Worm (Caenorhabditis elegans) whole organism, L4/young adult: Measurements from ENCODE around the gene sri-31.
A peak's percentile ranks its signal among the peaks of the same experiment; 100 is the strongest.

Experiments used
- W03F9.2 ChIP-seq: fragments of 150-350 bp; optimal IDR thresholded peaks from 2 replicates; lab custom pipeline; 2014; ENCODE audit warnings: missing biosample characterization, missing genetic modification characterization
- dao-5 ChIP-seq: sonication (generic microtip); optimal IDR thresholded peaks from 2 replicates; lab custom pipeline; 2016; ENCODE audit warnings: missing genotype, missing genetic modification characterization, moderate library complexity, missing compliant biosample characterization
- him-1 ChIP-seq: sonication (generic microtip); optimal IDR thresholded peaks from 2 replicates; lab custom pipeline; 2016; ENCODE audit warnings: missing genotype, missing genetic modification reagents, missing genetic modification characterization, missing compliant biosample characterization

Gene sri-31

DNA sequence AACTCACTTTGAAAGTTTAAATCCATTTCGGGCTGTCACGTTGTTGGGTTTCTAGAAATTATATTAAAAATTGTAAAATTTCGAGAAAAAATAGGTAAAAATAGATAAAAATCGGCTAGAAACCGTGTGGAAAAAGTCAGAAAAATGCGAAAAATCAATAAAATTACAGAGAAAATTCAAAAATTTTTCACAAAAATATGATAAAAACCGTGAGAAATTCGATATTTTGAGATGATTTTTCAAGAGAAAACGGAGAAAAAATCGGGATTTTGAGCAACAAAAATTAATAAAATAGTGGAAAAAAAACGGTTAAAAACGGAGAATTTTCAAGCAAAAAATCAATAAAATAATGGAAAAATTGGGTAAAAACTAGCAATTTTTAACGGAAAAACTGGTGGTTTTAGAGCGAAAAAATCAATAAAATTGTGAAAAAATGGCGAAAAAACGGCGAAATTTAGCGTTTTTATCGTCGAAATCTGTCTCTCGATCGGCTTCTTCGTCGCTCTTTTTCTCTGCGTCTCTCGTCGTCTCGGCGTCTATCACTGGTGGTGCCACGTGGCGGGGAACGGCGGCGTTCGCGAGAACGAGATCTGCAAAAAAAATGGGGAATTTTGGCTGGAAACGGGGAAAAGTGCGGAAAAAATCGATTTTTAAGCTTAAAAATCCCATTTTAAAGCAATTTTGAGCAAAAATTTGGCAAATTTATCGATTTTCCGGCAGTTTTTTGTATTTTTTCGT is 20.4 kb downstream of the sri-31 start, which contains the start of gene Y25C1A.7:
Gene Y25C1A.7, minus strand, starts transcription at position 51 of the 738 bp plus-strand sequence.
- TF ChIP-seq him-1 (tag; lab: Kevin White, UChicago) (no peak), W03F9.2 (tag; lab: Kevin White, UChicago) (no peak), dao-5 (no peak)

- TF ChIP-seq him-1 (tag; lab: Kevin White, UChicago) (peak; percentile 70), dao-5 (no peak), W03F9.2 (tag; lab: Kevin White, UChicago) (peak; percentile 79)
Measured at ce11 chrII:3076915-3077314, 26.1 kb downstream of the sri-31 start, which contains the start of gene Y25C1A.8. Gene Y25C1A.8, minus strand, starts transcription at chrII:3076959.

- no peak for TF ChIP-seq him-1 (tag; lab: Kevin White, UChicago)
- TF ChIP-seq dao-5 = no peak
- TF ChIP-seq W03F9.2 (tag; lab: Kevin White, UChicago) = no peak
Measured at ce11 chrII:3078496-3078895, 27.7 kb downstream of the sri-31 start, which contains the start of gene copb-1. Gene copb-1, plus strand, starts transcription at chrII:3078796.

DNA sequence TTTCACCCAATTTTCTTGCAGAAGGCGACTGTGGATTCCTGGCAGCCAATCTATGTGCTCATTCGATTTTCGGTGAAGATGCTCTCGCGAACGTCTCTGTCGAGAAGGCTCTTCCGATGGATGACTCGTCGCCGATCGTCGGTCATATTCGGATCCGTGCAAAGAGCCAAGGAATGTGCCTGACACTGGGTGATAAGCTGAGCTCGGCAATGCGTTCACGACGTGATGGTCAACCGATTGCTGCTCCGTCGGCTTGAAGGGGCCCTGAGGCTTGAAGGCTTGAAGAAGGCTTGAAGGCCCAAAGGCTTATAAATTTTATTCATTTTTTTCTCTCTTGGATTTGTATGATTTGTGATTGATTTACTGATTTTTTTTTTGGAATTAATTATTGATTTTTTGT is 36.3 kb downstream of the sri-31 start:
- TF ChIP-seq W03F9.2 (tag; lab: Kevin White, UChicago) (no peak), him-1 (tag; lab: Kevin White, UChicago) (no peak), dao-5 (no peak)

DNA sequence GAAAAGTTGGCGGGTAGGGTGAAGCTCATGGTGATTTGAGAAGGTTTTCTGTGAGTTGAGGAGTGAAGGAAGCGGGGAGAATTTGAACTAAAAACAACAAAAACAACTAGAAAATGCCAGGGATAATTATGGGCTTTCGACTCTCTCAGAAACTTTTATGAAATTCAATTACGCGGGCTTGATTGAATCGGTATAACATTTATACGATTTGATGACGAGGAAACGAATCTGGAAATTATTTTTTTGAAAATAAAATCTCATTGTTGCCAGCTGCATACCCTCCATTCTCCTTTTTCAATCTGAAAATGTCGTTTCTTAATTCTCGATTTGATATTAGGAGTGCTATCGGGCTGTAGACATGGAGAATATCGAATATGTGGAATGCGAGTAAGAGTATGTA is 40.5 kb downstream of the sri-31 start, which contains the start of gene srg-21:
Gene srg-21, minus strand, starts transcription at position 101 of the 400 bp plus-strand sequence.
- TF ChIP-seq dao-5 (no peak), him-1 (tag; lab: Kevin White, UChicago) (no peak), W03F9.2 (tag; lab: Kevin White, UChicago) (no peak)

DNA sequence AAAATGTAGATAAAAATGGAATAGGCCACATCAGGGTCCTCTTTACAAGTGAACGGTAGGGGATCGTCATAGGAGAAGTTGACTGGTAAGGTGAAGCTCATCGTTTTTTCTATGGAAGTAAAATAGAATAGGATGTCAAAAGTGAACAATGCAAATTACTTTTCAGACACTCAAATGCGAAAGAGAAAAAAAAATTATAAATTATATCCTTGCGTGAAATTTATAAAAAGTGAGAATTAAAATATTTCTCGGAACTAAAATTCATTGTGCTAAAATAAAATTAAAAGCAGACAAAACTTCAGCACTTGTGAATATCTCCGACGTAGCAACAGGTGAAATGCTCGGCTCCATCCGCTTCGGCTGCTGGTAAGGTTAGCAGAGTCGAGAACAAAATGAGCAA is 42.5 kb downstream of the sri-31 start, which contains the start of gene srg-22:
Gene srg-22, minus strand, starts transcription at position 101 of the 400 bp plus-strand sequence.
- no peak for TF ChIP-seq him-1 (tag; lab: Kevin White, UChicago)
- no peak for TF ChIP-seq W03F9.2 (tag; lab: Kevin White, UChicago)
- no peak for TF ChIP-seq dao-5

DNA sequence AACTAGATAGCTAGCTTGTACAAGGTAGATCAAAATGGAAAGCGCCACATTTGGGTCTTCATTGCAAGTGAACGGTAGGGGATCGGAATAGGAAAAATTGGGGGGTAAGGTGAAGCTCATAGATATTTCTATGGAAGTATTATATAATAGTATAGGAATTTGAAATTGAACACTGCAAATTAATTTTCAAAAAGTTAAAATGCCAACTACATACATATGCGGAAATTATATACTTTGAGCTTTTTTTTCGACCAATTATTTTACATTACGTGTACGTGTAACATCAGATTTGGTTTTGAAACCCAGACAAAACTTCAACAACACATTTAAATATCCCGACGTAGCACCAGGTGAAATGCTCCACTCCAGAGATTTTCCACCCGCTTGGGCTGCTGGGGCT is 45.3 kb downstream of the sri-31 start, which contains the start of gene srg-23:
Gene srg-23, minus strand, starts transcription at position 101 of the 400 bp plus-strand sequence.
- TF ChIP-seq him-1 (tag; lab: Kevin White, UChicago) (no peak), W03F9.2 (tag; lab: Kevin White, UChicago) (no peak), dao-5 (no peak)

- TF ChIP-seq him-1 (tag; lab: Kevin White, UChicago) = no peak
- TF ChIP-seq W03F9.2 (tag; lab: Kevin White, UChicago) = no peak
- no peak for TF ChIP-seq dao-5
Measured at ce11 chrII:3096857-3097256, 46.1 kb downstream of the sri-31 start, which contains the start of gene Y25C1A.14. Gene Y25C1A.14, minus strand, starts transcription at chrII:3096957.

- no peak for TF ChIP-seq dao-5
Measured at ce11 chrII:3100546-3100945, 49.7 kb downstream of the sri-31 start, which contains the start of gene srg-24. Gene srg-24, minus strand, starts transcription at chrII:3100646.
